Fruit fly (Drosophila melanogaster) whole organism, prepupa: ENCODE results near the gene TwdlY.

Experiments used
- Blimp-1 ChIP-seq: fragments of 200-800 bp; sonication (Bioruptor generic); optimal IDR thresholded peaks from 3 replicates; lab custom pipeline; 2017; ENCODE audit warnings: missing biosample characterization, missing genetic modification characterization, mild to moderate bottlenecking, moderate library complexity, missing genetic modification reagents
- CG10669 ChIP-seq: fragments of 200-800 bp; sonication (Bioruptor generic); optimal IDR thresholded peaks from 3 replicates; lab custom pipeline; 2018; ENCODE audit warnings: missing biosample characterization, mild to moderate bottlenecking, missing genetic modification characterization, moderate library complexity
- CG11294 ChIP-seq: fragments of 200-800 bp; sonication (Bioruptor generic); IDR thresholded peaks from 2 replicates; pipeline ENCODE4 v1.3.6; 2022; ENCODE audit warnings: missing biosample characterization, missing genetic modification characterization
- CG15336 ChIP-seq: fragments of 200-800 bp; sonication (Bioruptor generic); IDR thresholded peaks from 2 replicates; pipeline ENCODE4 v1.3.6; 2022; ENCODE audit warnings: missing biosample characterization, missing genetic modification characterization
- CG1621 ChIP-seq: fragments of 200-800 bp; sonication (Bioruptor generic); optimal IDR thresholded peaks from 3 replicates; lab custom pipeline; 2018; ENCODE audit warnings: missing biosample characterization, mild to moderate bottlenecking, missing genetic modification characterization
- CG16779 ChIP-seq: fragments of 200-800 bp; sonication (Bioruptor generic); optimal IDR thresholded peaks from 3 replicates; lab custom pipeline; 2017; ENCODE audit warnings: missing biosample characterization, mild to moderate bottlenecking, missing genetic modification characterization
- CG3032 ChIP-seq: fragments of 200-800 bp; optimal IDR thresholded peaks from 2 replicates; lab custom pipeline; 2019; ENCODE audit warnings: missing biosample characterization, mild to moderate bottlenecking, missing genetic modification characterization, moderate library complexity
- CG32006 ChIP-seq: fragments of 200-800 bp; sonication (Bioruptor generic); optimal IDR thresholded peaks from 3 replicates; lab custom pipeline; 2017; ENCODE audit warnings: missing biosample characterization, mild to moderate bottlenecking, missing genetic modification characterization
- CG4318 ChIP-seq: fragments of 200-800 bp; sonication (Bioruptor generic); optimal IDR thresholded peaks from 3 replicates; lab custom pipeline; 2017; ENCODE audit warnings: missing biosample characterization, mild to moderate bottlenecking, missing genetic modification characterization
- CG6163 ChIP-seq: fragments of 200-800 bp; sonication (Bioruptor generic); IDR thresholded peaks from 3 replicates; pipeline ENCODE4 v1.3.6; 2022; ENCODE audit warnings: missing biosample characterization, missing genetic modification characterization
- CG6792 ChIP-seq: fragments of 200-800 bp; sonication (Bioruptor generic); optimal IDR thresholded peaks from 3 replicates; lab custom pipeline; 2016; ENCODE audit warnings: missing biosample characterization, missing genetic modification characterization
- CG6854 ChIP-seq: fragments of 200-800 bp; sonication (Bioruptor generic); optimal IDR thresholded peaks from 2 replicates; lab custom pipeline; 2017; ENCODE audit warnings: missing biosample characterization, mild to moderate bottlenecking, missing genetic modification characterization
- CG7368 ChIP-seq: fragments of 200-800 bp; sonication (Bioruptor generic); optimal IDR thresholded peaks from 3 replicates; lab custom pipeline; 2016; ENCODE audit warnings: missing biosample characterization, missing genetic modification characterization
- CG8319 ChIP-seq: fragments of 200-800 bp; sonication (Bioruptor generic); optimal IDR thresholded peaks from 3 replicates; lab custom pipeline; 2016; ENCODE audit warnings: missing biosample characterization, missing genetic modification characterization
- CG8632 ChIP-seq: fragments of 200-800 bp; sonication (Bioruptor generic); optimal IDR thresholded peaks from 3 replicates; lab custom pipeline; 2016; ENCODE audit warnings: missing biosample characterization, missing genetic modification characterization
- CG9139 ChIP-seq: fragments of 200-800 bp; sonication (Bioruptor generic); optimal IDR thresholded peaks from 3 replicates; lab custom pipeline; 2017; ENCODE audit warnings: missing biosample characterization, mild to moderate bottlenecking, missing genetic modification characterization
- Eip75B ChIP-seq: fragments of 200-800 bp; sonication (Bioruptor generic); optimal IDR thresholded peaks from 3 replicates; lab custom pipeline; 2016; ENCODE audit warnings: missing biosample characterization, missing genetic modification characterization
- Eip78C ChIP-seq: fragments of 200-800 bp; sonication (Bioruptor generic); peaks from one replicate; lab custom pipeline; 2016; ENCODE audit warnings: missing biosample characterization, missing genetic modification characterization
- Eip93F ChIP-seq: fragments of 200-800 bp; sonication (Bioruptor generic); optimal IDR thresholded peaks from 2 replicates; lab custom pipeline; 2016; ENCODE audit warnings: missing biosample characterization, mild to moderate bottlenecking, missing genetic modification characterization
- Hr38 ChIP-seq: sonication (Bioruptor generic); optimal IDR thresholded peaks from 2 replicates; lab custom pipeline; 2016; ENCODE audit warnings: missing biosample characterization, missing genetic modification characterization
- Lpt ChIP-seq: fragments of 200-800 bp; sonication (Bioruptor generic); optimal IDR thresholded peaks from 3 replicates; lab custom pipeline; 2016; ENCODE audit warnings: missing biosample characterization, missing genetic modification characterization
- Met ChIP-seq: fragments of 200-800 bp; sonication (Bioruptor generic); optimal IDR thresholded peaks from 3 replicates; lab custom pipeline; 2016; ENCODE audit warnings: missing biosample characterization, missing genetic modification characterization
- OdsH ChIP-seq: fragments of 200-800 bp; sonication (Bioruptor generic); optimal IDR thresholded peaks from 3 replicates; lab custom pipeline; 2016; ENCODE audit warnings: missing biosample characterization, missing genetic modification characterization
- Smox ChIP-seq: fragments of 200-800 bp; sonication (Bioruptor generic); optimal IDR thresholded peaks from 3 replicates; lab custom pipeline; 2016; ENCODE audit warnings: missing biosample characterization, missing genetic modification characterization
- Sox102F ChIP-seq: fragments of 200-800 bp; sonication (Bioruptor generic); optimal IDR thresholded peaks from 2 replicates; lab custom pipeline; 2016; ENCODE audit warnings: missing biosample characterization, mild to moderate bottlenecking, missing genetic modification characterization
- Sox14 ChIP-seq: fragments of 200-800 bp; sonication (Bioruptor generic); optimal IDR thresholded peaks from 3 replicates; lab custom pipeline; 2016; ENCODE audit warnings: missing biosample characterization, missing genetic modification characterization
- achi ChIP-seq: fragments of 200-800 bp; sonication (Bioruptor generic); optimal IDR thresholded peaks from 3 replicates; lab custom pipeline; 2016; ENCODE audit warnings: missing biosample characterization, missing genetic modification characterization
- acj6 ChIP-seq: fragments of 200-800 bp; sonication (Bioruptor generic); optimal IDR thresholded peaks from 3 replicates; lab custom pipeline; 2016; ENCODE audit warnings: missing biosample characterization, missing genetic modification characterization
- dsx ChIP-seq: fragments of 200-800 bp; optimal IDR thresholded peaks from 3 replicates; lab custom pipeline; 2019; ENCODE audit warnings: missing biosample characterization, mild to moderate bottlenecking, missing genetic modification characterization, moderate library complexity; ENCODE audit not compliant: poor library complexity, severe bottlenecking
- eg ChIP-seq: fragments of 200-800 bp; sonication (Bioruptor generic); IDR thresholded peaks from 3 replicates; pipeline ENCODE4 v1.3.6; 2022; ENCODE audit warnings: missing biosample characterization, missing genetic modification characterization
- fd59A ChIP-seq: fragments of 200-800 bp; sonication (Bioruptor generic); optimal IDR thresholded peaks from 2 replicates; lab custom pipeline; 2017; ENCODE audit warnings: missing biosample characterization, mild to moderate bottlenecking, missing genetic modification characterization, missing genetic modification reagents
- fkh ChIP-seq: fragments of 200-800 bp; sonication (Bioruptor generic); optimal IDR thresholded peaks from 3 replicates; lab custom pipeline; 2017; ENCODE audit warnings: missing biosample characterization, mild to moderate bottlenecking, missing genetic modification characterization, moderate library complexity
- net ChIP-seq: fragments of 200-800 bp; sonication (Bioruptor generic); optimal IDR thresholded peaks from 3 replicates; lab custom pipeline; 2016; ENCODE audit warnings: missing biosample characterization, missing genetic modification characterization
- pdm3 ChIP-seq: fragments of 200-800 bp; sonication (Bioruptor generic); optimal IDR thresholded peaks from 3 replicates; lab custom pipeline; 2016; ENCODE audit warnings: missing biosample characterization, missing genetic modification characterization
- salr ChIP-seq, 2 experiments: fragments of 200-800 bp; sonication (Bioruptor generic); optimal IDR thresholded peaks; 3 replicates each; lab custom pipeline; 2016 to 2018; ENCODE audit warnings: missing biosample characterization in 2 of 2, missing genetic modification characterization in 2 of 2, mild to moderate bottlenecking in 1 of 2
- spab ChIP-seq: fragments of 200-800 bp; sonication (Bioruptor generic); optimal IDR thresholded peaks from 2 replicates; lab custom pipeline; 2017; ENCODE audit warnings: missing biosample characterization, mild to moderate bottlenecking, missing genetic modification characterization, missing genetic modification reagents
- ss ChIP-seq, 2 experiments: fragments of 200-800 bp; sonication (Bioruptor generic); optimal IDR thresholded peaks; 2 replicates in 1 of 2; 3 replicates in 1 of 2; lab custom pipeline; 2017 to 2018; ENCODE audit warnings: mild to moderate bottlenecking in 2 of 2, missing biosample characterization in 2 of 2, missing genetic modification characterization in 2 of 2, moderate library complexity in 1 of 2
- svp ChIP-seq: fragments of 200-800 bp; sonication (Bioruptor generic); peaks from one replicate; lab custom pipeline; 2016; ENCODE audit warnings: missing biosample characterization, missing genetic modification characterization
- topi ChIP-seq: fragments of 200-800 bp; sonication (Bioruptor generic); optimal IDR thresholded peaks from 3 replicates; lab custom pipeline; 2016; ENCODE audit warnings: missing biosample characterization, missing genetic modification characterization
- vri ChIP-seq: fragments of 200-800 bp; sonication (Bioruptor generic); optimal IDR thresholded peaks from 3 replicates; lab custom pipeline; 2016; ENCODE audit warnings: missing biosample characterization, mild to moderate bottlenecking, missing genetic modification characterization

The TwdlY gene

DNA sequence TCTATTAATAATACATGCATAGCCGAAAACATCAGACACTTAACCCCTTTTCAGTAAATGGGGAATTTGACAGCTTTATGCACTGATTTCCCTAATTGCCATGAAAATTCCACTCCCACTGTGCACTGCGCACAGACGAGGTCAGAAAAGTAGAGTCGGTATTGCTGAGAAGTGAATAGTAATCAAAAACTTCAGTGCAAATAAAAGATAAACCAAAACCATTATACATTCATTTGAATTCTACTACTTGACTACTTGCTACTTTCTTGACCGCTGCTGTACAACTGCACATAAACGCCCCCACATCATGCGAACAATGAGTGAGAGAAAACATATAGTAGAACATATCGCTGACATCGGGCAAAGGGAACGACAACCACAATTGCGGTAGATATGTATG is 43.3 kb upstream of the TwdlY start (continued):
- TF ChIP-seq Eip75B (peak; percentile 65), Eip93F (GFP tag; lab: Kevin White, UChicago) (no peak), Sox102F (peak; percentile 51), CG16779 (tag; lab: Kevin White, UChicago) (peak; percentile 51), CG32006 (GFP tag; lab: Kevin White, UChicago) (peak; percentile 84), CG4318 (GFP tag; lab: Kevin White, UChicago) (peak; percentile 60), dsx (GFP tag; lab: Kevin White, UChicago) (peak; percentile 50), CG6163 (GFP tag; lab: Robert Waterston, UW) (peak; percentile 87), Hr38 (GFP tag; lab: Kevin White, UChicago) (no peak), Met (GFP tag; lab: Kevin White, UChicago) (peak; percentile 58), svp (GFP tag; lab: Kevin White, UChicago) (peak; percentile 57), CG9139 (peak; percentile 11), salr (GFP tag; optimal IDR thresholded peaks at IDR 0.05; lab: Kevin White, UChicago) (peak; percentile 33 to 70), Blimp-1 (GFP tag; lab: Kevin White, UChicago) (no peak), fd59A (peak; percentile 57), net (GFP tag; lab: Kevin White, UChicago) (peak; percentile 76), CG15336 (GFP tag; lab: Robert Waterston, UW) (peak; percentile 88), vri (GFP tag; lab: Kevin White, UChicago) (peak; percentile 34), achi (GFP tag; lab: Kevin White, UChicago) (peak; percentile 75), CG8632 (GFP tag; lab: Kevin White, UChicago) (peak; percentile 55), eg (peak; percentile 94), CG3032 (tag; lab: Kevin White, UChicago) (peak; percentile 55), ss (GFP tag; optimal IDR thresholded peaks at IDR 0.05; lab: Kevin White, UChicago) (peak; percentile 13 to 44), Eip78C (GFP tag; lab: Kevin White, UChicago) (peak; percentile 93), acj6 (GFP tag; lab: Kevin White, UChicago) (peak; percentile 78), spab (GFP tag; lab: Kevin White, UChicago) (peak; percentile 34), Sox14 (GFP tag; lab: Kevin White, UChicago) (peak; percentile 80)

- TF ChIP-seq Smox (no peak), CG6792 (GFP tag; lab: Kevin White, UChicago) (no peak), OdsH (GFP tag; lab: Kevin White, UChicago) (no peak), CG16779 (tag; lab: Kevin White, UChicago) (no peak), CG3032 (tag; lab: Kevin White, UChicago) (no peak), fkh (GFP tag; lab: Kevin White, UChicago) (peak; percentile 42), fd59A (no peak), Eip78C (GFP tag; lab: Kevin White, UChicago) (peak; percentile 9), Lpt (peak; percentile 7), topi (GFP tag; lab: Kevin White, UChicago) (no peak), net (GFP tag; lab: Kevin White, UChicago) (no peak), CG32006 (GFP tag; lab: Kevin White, UChicago) (peak; percentile 43), achi (GFP tag; lab: Kevin White, UChicago) (no peak), CG6854 (GFP tag; lab: Kevin White, UChicago) (no peak), svp (GFP tag; lab: Kevin White, UChicago) (no peak), CG9139 (no peak), pdm3 (no peak)
These were observed 42.4 kb upstream of the TwdlY start for dm6 chrX:16692325-16692724.

DNA sequence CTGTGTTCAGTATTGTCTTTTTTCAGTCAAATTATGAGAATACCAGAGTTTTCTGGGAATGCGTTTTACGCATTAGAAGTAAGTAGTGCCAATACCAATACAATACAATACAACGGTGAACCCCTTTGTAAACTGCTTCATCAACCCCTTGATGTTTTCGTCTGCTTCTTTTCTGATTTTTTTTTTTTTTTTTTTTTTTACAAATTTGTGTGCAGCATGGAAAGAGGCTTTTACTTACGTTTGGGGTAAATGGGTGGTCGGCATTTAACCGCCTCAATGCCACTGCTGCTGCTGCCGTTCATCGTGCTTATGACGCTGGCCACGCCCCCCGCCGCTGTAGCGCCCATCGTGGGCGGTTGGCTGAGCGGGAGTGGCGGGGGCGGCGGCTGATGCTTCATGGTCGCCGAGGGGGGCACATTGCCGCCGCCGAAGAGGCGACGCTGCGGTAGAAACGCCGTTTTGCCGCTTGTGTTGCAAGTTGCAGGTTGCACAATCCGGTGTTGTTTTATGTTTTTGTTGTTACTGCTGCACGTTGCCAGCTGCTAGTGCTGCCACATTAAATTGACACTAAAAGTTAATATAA is 40.9 kb upstream of the TwdlY start:
- TF ChIP-seq topi (GFP tag; lab: Kevin White, UChicago) (no peak), net (GFP tag; lab: Kevin White, UChicago) (no peak), OdsH (GFP tag; lab: Kevin White, UChicago) (no peak), CG10669 (no peak), CG16779 (tag; lab: Kevin White, UChicago) (no peak), CG1621 (tag; lab: Kevin White, UChicago) (no peak), Lpt (no peak), spab (GFP tag; lab: Kevin White, UChicago) (no peak), CG7368 (GFP tag; lab: Kevin White, UChicago) (no peak), svp (GFP tag; lab: Kevin White, UChicago) (no peak), Smox (no peak), CG11294 (GFP tag; lab: Robert Waterston, UW) (no peak), fkh (GFP tag; lab: Kevin White, UChicago) (no peak), CG8319 (GFP tag; lab: Kevin White, UChicago) (no peak), CG9139 (no peak), CG15336 (GFP tag; lab: Robert Waterston, UW) (no peak)
- TF ChIP-seq, all 60 proteins: peak for 0
